Worm (Caenorhabditis elegans) whole organism, young adult: Measurements from ENCODE around the gene vha-11.

ENCODE experiments used
- B0261.1 ChIP-seq: sonication (generic microtip); optimal IDR thresholded peaks from 2 replicates; lab custom pipeline; 2016; ENCODE audit warnings: mild to moderate bottlenecking, missing genetic modification characterization, moderate library complexity, missing compliant biosample characterization
- C06A6.2 ChIP-seq: fragments of 200-800 bp; sonication (Bioruptor generic); conservative IDR thresholded peaks from 2 replicates; pipeline ENCODE4 v1.3.6; 2022; ENCODE audit warnings: missing genetic modification characterization, missing compliant biosample characterization
- D2030.7 ChIP-seq: fragments of 200-800 bp; sonication (Bioruptor generic); IDR thresholded peaks from 2 replicates; pipeline ENCODE4 v1.3.6; 2022; ENCODE audit warnings: missing genetic modification reagents, missing genetic modification characterization, missing compliant biosample characterization
- F22D6.2 ChIP-seq: sonication (generic microtip); optimal IDR thresholded peaks from 2 replicates; lab custom pipeline; 2016; ENCODE audit warnings: mild to moderate bottlenecking, missing genetic modification characterization, missing compliant biosample characterization
- F33H1.4 ChIP-seq: fragments of 200-800 bp; sonication (Bioruptor generic); IDR thresholded peaks from 2 replicates; pipeline ENCODE4 v1.3.6; 2022; ENCODE audit warnings: missing genetic modification reagents, missing genetic modification characterization, missing compliant biosample characterization
- F39B2.1 ChIP-seq: fragments of 200-800 bp; sonication (Bioruptor generic); IDR thresholded peaks from 2 replicates; pipeline ENCODE4 v1.3.6; 2022; ENCODE audit warnings: missing genetic modification reagents, missing genetic modification characterization, missing compliant biosample characterization
- F57A8.1 ChIP-seq: fragments of 200-800 bp; sonication (Bioruptor generic); optimal IDR thresholded peaks from 2 replicates; lab custom pipeline; 2018; ENCODE audit warnings: mild to moderate bottlenecking, missing genetic modification characterization, moderate library complexity, missing compliant biosample characterization
- Y53G8AR.9 ChIP-seq: fragments of 200-800 bp; sonication (Bioruptor generic); conservative IDR thresholded peaks from 2 replicates; pipeline ENCODE4 v1.3.6; 2022; ENCODE audit warnings: missing genetic modification reagents, missing genetic modification characterization, missing compliant biosample characterization
- Y67H2A.10 ChIP-seq: fragments of 200-800 bp; sonication (Bioruptor generic); conservative IDR thresholded peaks from 2 replicates; pipeline ENCODE4 v1.3.6; 2022; ENCODE audit warnings: missing genetic modification reagents, missing genetic modification characterization, missing compliant biosample characterization
- ZK185.1 ChIP-seq: sonication (generic microtip); optimal IDR thresholded peaks from 2 replicates; lab custom pipeline; 2016; ENCODE audit warnings: mild to moderate bottlenecking, missing genetic modification characterization, missing compliant biosample characterization; ENCODE audit not compliant: poor library complexity, severe bottlenecking
- akir-1 ChIP-seq: fragments of 200-800 bp; sonication (Bioruptor generic); optimal IDR thresholded peaks from 2 replicates; lab custom pipeline; 2018; ENCODE audit warnings: mild to moderate bottlenecking, missing genetic modification characterization, moderate library complexity, missing compliant biosample characterization
- aptf-3 ChIP-seq: fragments of 200-800 bp; sonication (Bioruptor generic); IDR thresholded peaks from 2 replicates; pipeline ENCODE4 v1.3.6; 2022; ENCODE audit warnings: missing genetic modification characterization, missing compliant biosample characterization
- athp-1 ChIP-seq: sonication (generic microtip); optimal IDR thresholded peaks from 2 replicates; lab custom pipeline; 2017; ENCODE audit warnings: mild to moderate bottlenecking, missing genetic modification characterization, missing compliant biosample characterization
- bed-1 ChIP-seq: fragments of 200-800 bp; sonication (Bioruptor generic); IDR thresholded peaks from 2 replicates; pipeline ENCODE4 v1.3.6; 2022; ENCODE audit warnings: missing genetic modification reagents, missing genetic modification characterization, missing compliant biosample characterization
- ceh-100 ChIP-seq: fragments of 200-800 bp; sonication (Bioruptor generic); IDR thresholded peaks from 2 replicates; pipeline ENCODE4 v1.3.6; 2022; ENCODE audit warnings: missing genetic modification reagents, missing genetic modification characterization, missing compliant biosample characterization
- chd-7 ChIP-seq: sonication (generic microtip); optimal IDR thresholded peaks from 2 replicates; lab custom pipeline; 2016; ENCODE audit warnings: mild to moderate bottlenecking, missing genetic modification characterization, moderate library complexity, missing compliant biosample characterization
- die-1 ChIP-seq: sonication (generic microtip); optimal IDR thresholded peaks from 2 replicates; lab custom pipeline; 2016; ENCODE audit warnings: missing genotype, mild to moderate bottlenecking, missing genetic modification characterization, missing compliant biosample characterization
- dox-1 ChIP-seq: fragments of 200-800 bp; sonication (Bioruptor generic); IDR thresholded peaks from 2 replicates; pipeline ENCODE4 v1.3.6; 2022; ENCODE audit warnings: missing genetic modification reagents, missing genetic modification characterization, missing compliant biosample characterization
- dpl-1 ChIP-seq: fragments of 150-350 bp; optimal IDR thresholded peaks from 2 replicates; lab custom pipeline; 2014; ENCODE audit warnings: missing biosample characterization, missing genetic modification reagents, missing genetic modification characterization
- efl-1 ChIP-seq: fragments of 150-350 bp; optimal IDR thresholded peaks from 2 replicates; lab custom pipeline; 2014; ENCODE audit warnings: missing biosample characterization, missing genetic modification reagents, missing genetic modification characterization
- egrh-3 ChIP-seq: fragments of 200-800 bp; sonication (Bioruptor generic); IDR thresholded peaks from 2 replicates; pipeline ENCODE4 v1.3.6; 2022; ENCODE audit warnings: missing genetic modification reagents, missing genetic modification characterization, missing compliant biosample characterization
- him-1 ChIP-seq: sonication (generic microtip); optimal IDR thresholded peaks from 2 replicates; lab custom pipeline; 2016; ENCODE audit warnings: missing genotype, missing genetic modification reagents, missing genetic modification characterization, missing compliant biosample characterization
- hmg-20 ChIP-seq: fragments of 200-800 bp; sonication (Bioruptor generic); IDR thresholded peaks from 2 replicates; pipeline ENCODE4 v1.3.6; 2022; ENCODE audit warnings: missing genetic modification reagents, missing genetic modification characterization, missing compliant biosample characterization
- lin-26 ChIP-seq: fragments of 200-800 bp; sonication (Bioruptor generic); IDR thresholded peaks from 2 replicates; pipeline ENCODE4 v1.3.6; 2022; ENCODE audit warnings: missing genetic modification reagents, missing genetic modification characterization, missing compliant biosample characterization
- lsl-1 ChIP-seq: fragments of 200-800 bp; sonication (Bioruptor generic); optimal IDR thresholded peaks from 2 replicates; lab custom pipeline; 2018; ENCODE audit warnings: mild to moderate bottlenecking, missing genetic modification characterization, moderate library complexity, missing compliant biosample characterization
- madf-6 ChIP-seq: fragments of 200-800 bp; sonication (Bioruptor generic); IDR thresholded peaks from 2 replicates; pipeline ENCODE4 v1.3.6; 2022; ENCODE audit warnings: missing genetic modification reagents, missing genetic modification characterization, missing compliant biosample characterization
- madf-8 ChIP-seq: fragments of 200-800 bp; sonication (Bioruptor generic); conservative IDR thresholded peaks from 2 replicates; pipeline ENCODE4 v1.3.6; 2022; ENCODE audit warnings: missing genetic modification reagents, missing genetic modification characterization, missing compliant biosample characterization
- mxl-1 ChIP-seq: sonication (generic microtip); optimal IDR thresholded peaks from 2 replicates; lab custom pipeline; 2016; ENCODE audit warnings: missing genetic modification characterization, missing compliant biosample characterization
- nfya-1 ChIP-seq: sonication (generic microtip); optimal IDR thresholded peaks from 2 replicates; lab custom pipeline; 2017; ENCODE audit warnings: antibody characterized with exemption, missing compliant biosample characterization, missing genetic modification characterization, borderline replicate concordance; ENCODE audit not compliant: insufficient read depth
- nhr-120 ChIP-seq: fragments of 200-800 bp; sonication (Bioruptor generic); IDR thresholded peaks from 2 replicates; pipeline ENCODE4 v1.3.6; 2022; ENCODE audit warnings: missing genetic modification characterization, missing compliant biosample characterization
- nhr-90 ChIP-seq: sonication (generic microtip); optimal IDR thresholded peaks from 2 replicates; lab custom pipeline; 2016; ENCODE audit warnings: missing genotype, mild to moderate bottlenecking, missing genetic modification characterization, missing compliant biosample characterization
- repo-1 ChIP-seq: sonication (generic microtip); optimal IDR thresholded peaks from 2 replicates; lab custom pipeline; 2017; ENCODE audit warnings: mild to moderate bottlenecking, missing genetic modification characterization, missing compliant biosample characterization
- rpc-1 ChIP-seq, 2 experiments: fragments of 150-350 bp in 1 of 2; sonication (generic microtip) in 1 of 2; optimal IDR thresholded peaks; 2 replicates each; lab custom pipeline; 2014 to 2018; ENCODE audit warnings: missing biosample characterization in 1 of 2, missing genetic modification characterization in 1 of 2, missing genetic modification reagents in 1 of 2, missing genotype in 1 of 2
- snpc-1.1 ChIP-seq: sonication (generic microtip); optimal IDR thresholded peaks from 2 replicates; lab custom pipeline; 2017; ENCODE audit warnings: missing genetic modification characterization, mild to moderate bottlenecking, missing compliant biosample characterization, antibody characterized with exemption, moderate library complexity, missing genotype, missing genetic modification reagents; ENCODE audit not compliant: insufficient read depth
- snpc-1.3 ChIP-seq: sonication (generic microtip); optimal IDR thresholded peaks from 2 replicates; lab custom pipeline; 2017; ENCODE audit warnings: missing genetic modification characterization, mild to moderate bottlenecking, missing compliant biosample characterization, antibody characterized with exemption, moderate library complexity, missing genotype, missing genetic modification reagents; ENCODE audit not compliant: insufficient read depth
- tbp1 ChIP-seq: fragments of 200-800 bp; sonication (Bioruptor generic); optimal IDR thresholded peaks from 2 replicates; lab custom pipeline; 2018; ENCODE audit warnings: mild to moderate bottlenecking, missing genetic modification characterization, missing compliant biosample characterization
- tbx-9 ChIP-seq: sonication (generic microtip); optimal IDR thresholded peaks from 2 replicates; lab custom pipeline; 2016; ENCODE audit warnings: borderline replicate concordance, missing genetic modification characterization, inconsistent platforms, missing compliant biosample characterization
- zfh-2 ChIP-seq: fragments of 200-800 bp; sonication (Bioruptor generic); conservative IDR thresholded peaks from 2 replicates; pipeline ENCODE4 v1.3.6; 2022; ENCODE audit warnings: missing genetic modification reagents, missing genetic modification characterization, missing compliant biosample characterization
- zim-3 ChIP-seq: sonication (generic microtip); optimal IDR thresholded peaks from 2 replicates; lab custom pipeline; 2017; ENCODE audit warnings: mild to moderate bottlenecking, missing genetic modification characterization, moderate library complexity, missing compliant biosample characterization
- ztf-22 ChIP-seq: fragments of 200-800 bp; sonication (Bioruptor generic); optimal IDR thresholded peaks from 2 replicates; lab custom pipeline; 2018; ENCODE audit warnings: mild to moderate bottlenecking, missing genetic modification characterization, moderate library complexity, missing compliant biosample characterization
- ztf-3 ChIP-seq: fragments of 200-800 bp; sonication (Bioruptor generic); optimal IDR thresholded peaks from 2 replicates; lab custom pipeline; 2018; ENCODE audit warnings: mild to moderate bottlenecking, missing genetic modification characterization, missing compliant biosample characterization
- ztf-6 ChIP-seq: fragments of 200-800 bp; sonication (Bioruptor generic); IDR thresholded peaks from 2 replicates; pipeline ENCODE4 v1.3.6; 2022; ENCODE audit warnings: missing genetic modification reagents, missing genetic modification characterization, missing compliant biosample characterization

The vha-11 gene

DNA sequence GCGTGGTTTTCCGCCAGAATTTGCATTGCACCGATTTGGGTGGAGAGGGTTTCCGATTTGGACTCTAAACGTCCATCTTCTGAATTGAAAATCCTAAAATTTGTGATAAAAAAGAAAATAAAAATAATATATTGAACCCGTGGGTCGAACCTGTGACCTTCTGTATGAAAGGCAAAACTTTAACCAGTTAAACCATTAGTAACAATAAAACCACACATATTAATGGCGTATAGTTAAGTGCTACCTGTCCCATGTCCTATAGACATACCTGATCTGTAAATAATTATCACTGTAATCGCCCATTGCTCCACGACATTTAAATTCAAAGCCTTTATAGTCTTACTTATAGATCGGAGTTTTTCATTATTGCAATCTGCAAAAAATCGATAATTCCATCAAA, 12.9 kb upstream of the vha-11 start:
- peak; percentile 22 for TF ChIP-seq snpc-1.3 (tag; lab: Kevin White, UChicago)
- TF ChIP-seq ztf-22 (GFP tag; lab: Kevin White, UChicago) = no peak
- TF ChIP-seq him-1 (tag; lab: Kevin White, UChicago) = peak; percentile 32
- TF ChIP-seq zim-3 = no peak
- no peak for TF ChIP-seq tbx-9
- TF ChIP-seq B0261.1 (tag; lab: Kevin White, UChicago) = peak; percentile 67
- TF ChIP-seq D2030.7 (GFP tag; lab: Robert Waterston, UW) = 0 out of 2 replicates have a peak, but pooled peaks have one; percentile 21
- no peak for TF ChIP-seq madf-6 (GFP tag; lab: Robert Waterston, UW)
- TF ChIP-seq athp-1 (tag; lab: Kevin White, UChicago) = no peak
- no peak for TF ChIP-seq aptf-3 (GFP tag; lab: Robert Waterston, UW)
- TF ChIP-seq dpl-1 = no peak
- TF ChIP-seq egrh-3 (GFP tag; lab: Robert Waterston, UW) = no peak
- no peak for TF ChIP-seq efl-1 (GFP tag; lab: Kevin White, UChicago)
- TF ChIP-seq zfh-2 (GFP tag; lab: Robert Waterston, UW) = no peak
- TF ChIP-seq Y67H2A.10 (GFP tag; lab: Robert Waterston, UW) = no peak
- TF ChIP-seq chd-7 (tag; lab: Kevin White, UChicago) = no peak
- no peak for TF ChIP-seq F39B2.1
- TF ChIP-seq bed-1 (GFP tag; lab: Robert Waterston, UW) = no peak
- no peak for TF ChIP-seq C06A6.2 (GFP tag; lab: Robert Waterston, UW)
- TF ChIP-seq hmg-20 (GFP tag; lab: Robert Waterston, UW) = no peak
- TF ChIP-seq tbp1 (GFP tag; lab: Kevin White, UChicago) = peak; percentile 88
- no peak for TF ChIP-seq madf-8
- TF ChIP-seq mxl-1 (tag; lab: Kevin White, UChicago) = no peak
- peak; percentile 58 for TF ChIP-seq rpc-1 (optimal IDR thresholded peaks at IDR 0.05; lab: Kevin White, UChicago)
- peak; percentile 78 for TF ChIP-seq rpc-1 (tag; optimal IDR thresholded peaks at IDR 0.05; lab: Kevin White, UChicago)
- no peak for TF ChIP-seq F33H1.4 (GFP tag; lab: Robert Waterston, UW)
- no peak for TF ChIP-seq lsl-1 (GFP tag; lab: Kevin White, UChicago)
- peak; percentile 62; the same call in 1 of the 2 replicates for TF ChIP-seq lin-26 (GFP tag; lab: Robert Waterston, UW)
- peak; percentile 31 for TF ChIP-seq die-1
- TF ChIP-seq ztf-6 (GFP tag; lab: Robert Waterston, UW) = no peak

DNA sequence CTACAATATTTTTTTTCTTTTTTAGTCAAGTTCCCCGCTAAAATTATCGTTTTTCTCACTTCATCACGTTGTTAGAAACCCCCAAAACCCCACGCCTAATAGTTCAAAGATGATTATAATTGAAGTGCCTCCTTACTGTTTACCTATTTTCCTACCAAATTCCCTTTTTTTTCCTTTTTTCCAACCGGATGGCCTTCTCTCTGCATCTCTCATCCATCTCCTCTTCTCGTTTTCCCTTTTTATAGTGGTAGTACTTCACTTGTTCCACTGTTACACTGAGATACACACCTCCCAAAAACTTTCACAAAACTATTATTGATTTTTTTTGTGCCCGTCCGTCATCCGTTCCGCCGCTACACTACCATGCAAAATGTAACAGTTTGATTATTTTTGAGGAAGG, 8.6 kb upstream of the vha-11 start, which contains the start of gene nsy-4:
nsy-4 (plus strand) TSS at position 274 of the 400 bp plus-strand sequence.
- TF ChIP-seq F22D6.2 (tag; lab: Kevin White, UChicago) = no peak
- no peak for TF ChIP-seq repo-1
- no peak for TF ChIP-seq ceh-100 (GFP tag; lab: Robert Waterston, UW)
- no peak for TF ChIP-seq Y53G8AR.9 (GFP tag; lab: Robert Waterston, UW)
- no peak for TF ChIP-seq ztf-3 (GFP tag; lab: Kevin White, UChicago)
- TF ChIP-seq efl-1 (GFP tag; lab: Kevin White, UChicago) = no peak
- no peak for TF ChIP-seq snpc-1.1
- no peak for TF ChIP-seq B0261.1 (tag; lab: Kevin White, UChicago)
- TF ChIP-seq F57A8.1 (GFP tag; lab: Kevin White, UChicago) = no peak
- TF ChIP-seq C06A6.2 (GFP tag; lab: Robert Waterston, UW) = no peak

DNA sequence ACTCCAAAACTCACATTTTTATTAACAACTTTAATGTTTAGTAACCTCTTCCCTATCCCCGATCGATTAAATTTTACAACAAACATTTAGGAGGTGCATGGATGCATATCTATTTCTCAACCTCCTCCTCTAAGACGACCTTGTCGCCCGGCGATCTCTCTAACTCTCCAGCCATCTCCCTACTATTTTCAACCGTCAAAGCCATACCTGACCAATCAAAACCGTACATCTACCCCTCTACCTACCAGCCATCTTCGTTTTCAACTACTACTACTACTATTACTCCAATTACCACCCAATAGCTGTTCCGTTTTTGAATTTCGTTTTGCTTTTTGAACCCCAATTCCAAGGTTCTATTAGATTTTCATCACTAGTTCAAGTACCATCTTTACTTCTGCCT, 7.2 kb upstream of the vha-11 start:
- TF ChIP-seq akir-1 (GFP tag; lab: Kevin White, UChicago) = no peak
- TF ChIP-seq dox-1 (GFP tag; lab: Robert Waterston, UW) = no peak
- TF ChIP-seq bed-1 (GFP tag; lab: Robert Waterston, UW) = no peak
- TF ChIP-seq nhr-120 (GFP tag; lab: Robert Waterston, UW) = no peak
- no peak for TF ChIP-seq nhr-90 (tag; lab: Kevin White, UChicago)
- TF ChIP-seq chd-7 (tag; lab: Kevin White, UChicago) = no peak
- no peak for TF ChIP-seq ZK185.1 (tag; lab: Kevin White, UChicago)
- no peak for TF ChIP-seq nfya-1 (tag; lab: Kevin White, UChicago)
- TF ChIP-seq, all 124 proteins: peak for 0
